Worm (Caenorhabditis elegans) whole organism, L1 larva: ENCODE data around the gene nlp-31.
A peak's percentile ranks its signal among the peaks of the same experiment; 100 is the strongest.

ENCODE experiments used
- C16A3.4 ChIP-seq: fragments of 150-350 bp; optimal IDR thresholded peaks from 2 replicates; lab custom pipeline; 2014; ENCODE audit warnings: missing biosample characterization, missing genetic modification characterization
- alr-1 ChIP-seq: fragments of 200-800 bp; sonication (Bioruptor generic); optimal IDR thresholded peaks from 2 replicates; lab custom pipeline; 2018; ENCODE audit warnings: borderline replicate concordance, mild to moderate bottlenecking, missing genetic modification characterization, missing compliant biosample characterization
- ama-1 ChIP-seq: fragments of 150-350 bp; optimal IDR thresholded peaks from 2 replicates; lab custom pipeline; 2014
- ceh-88 ChIP-seq: fragments of 200-800 bp; sonication (Bioruptor generic); IDR thresholded peaks from 2 replicates; pipeline ENCODE4 v1.3.6; 2022; ENCODE audit warnings: missing genetic modification characterization, missing compliant biosample characterization
- ces-1 ChIP-seq: fragments of 150-350 bp; optimal IDR thresholded peaks from 2 replicates; lab custom pipeline; 2014; ENCODE audit warnings: missing biosample characterization, missing genetic modification reagents, missing genetic modification characterization
- dpl-1 ChIP-seq, 3 experiments: fragments of 150-350 bp in 2 of 3; sonication (generic microtip) in 1 of 3; optimal IDR thresholded peaks; 2 replicates each; lab custom pipeline; 2014 to 2017; ENCODE audit warnings: missing biosample characterization in 3 of 3, missing genetic modification characterization in 3 of 3, missing genetic modification reagents in 3 of 3
- efl-1 ChIP-seq, 4 experiments: fragments of 150-350 bp; optimal IDR thresholded peaks in 3 of 4; peaks in 1 of 4; 1 replicate in 1 of 4; 2 replicates in 3 of 4; lab custom pipeline; 2014; ENCODE audit warnings: missing biosample characterization in 2 of 4, missing genetic modification characterization in 2 of 4, missing genetic modification reagents in 2 of 4
- egl-13 ChIP-seq: sonication (generic microtip); optimal IDR thresholded peaks from 2 replicates; lab custom pipeline; 2016; ENCODE audit warnings: missing genotype, missing genetic modification reagents, missing genetic modification characterization, missing compliant biosample characterization
- fkh-10 ChIP-seq: sonication (generic microtip); optimal IDR thresholded peaks from 2 replicates; lab custom pipeline; 2017; ENCODE audit warnings: missing biosample characterization, missing genetic modification reagents, missing genetic modification characterization
- fkh-8 ChIP-seq: sonication (generic microtip); optimal IDR thresholded peaks from 2 replicates; lab custom pipeline; 2016; ENCODE audit warnings: mild to moderate bottlenecking, missing genetic modification characterization, missing compliant biosample characterization
- fos-1 ChIP-seq: fragments of 150-350 bp; optimal IDR thresholded peaks from 2 replicates; lab custom pipeline; 2014; ENCODE audit warnings: missing biosample characterization, missing genetic modification characterization
- isw-1 ChIP-seq: fragments of 200-800 bp; sonication (Bioruptor generic); IDR thresholded peaks from 2 replicates; pipeline ENCODE4 v1.3.6; 2022; ENCODE audit warnings: missing genetic modification characterization, missing compliant biosample characterization
- lin-14 ChIP-seq: fragments of 200-800 bp; sonication (Bioruptor generic); optimal IDR thresholded peaks from 2 replicates; lab custom pipeline; 2018; ENCODE audit warnings: mild to moderate bottlenecking, missing genetic modification characterization, moderate library complexity, missing compliant biosample characterization
- lin-15B ChIP-seq: fragments of 150-350 bp; sonication (generic microtip); optimal IDR thresholded peaks from 3 replicates; lab custom pipeline; 2014; ENCODE audit warnings: missing biosample characterization, missing genetic modification characterization
- lin-35 ChIP-seq, 2 experiments: fragments of 150-350 bp; optimal IDR thresholded peaks; 2 replicates each; lab custom pipeline; 2014; ENCODE audit warnings: missing biosample characterization in 2 of 2, missing genetic modification characterization in 2 of 2, missing genetic modification reagents in 2 of 2
- lin-39 ChIP-seq: fragments of 150-350 bp; optimal IDR thresholded peaks from 2 replicates; lab custom pipeline; 2014; ENCODE audit warnings: missing biosample characterization, missing genetic modification reagents, missing genetic modification characterization
- mab-9 ChIP-seq: fragments of 200-800 bp; sonication (Bioruptor generic); IDR thresholded peaks from 2 replicates; pipeline ENCODE4 v1.3.6; 2022; ENCODE audit warnings: missing genetic modification reagents, missing genetic modification characterization, missing compliant biosample characterization
- mef-2 ChIP-seq: fragments of 150-350 bp; optimal IDR thresholded peaks from 2 replicates; lab custom pipeline; 2014; ENCODE audit warnings: missing biosample characterization, missing genetic modification characterization
- mep-1 ChIP-seq: fragments of 150-350 bp; optimal IDR thresholded peaks from 2 replicates; lab custom pipeline; 2014; ENCODE audit warnings: missing biosample characterization, missing genetic modification characterization
- nhr-20 ChIP-seq: sonication (generic microtip); optimal IDR thresholded peaks from 2 replicates; lab custom pipeline; 2016; ENCODE audit warnings: mild to moderate bottlenecking, missing genetic modification characterization, missing compliant biosample characterization
- nhr-47 ChIP-seq: sonication (generic microtip); optimal IDR thresholded peaks from 2 replicates; lab custom pipeline; 2016; ENCODE audit warnings: mild to moderate bottlenecking, missing genetic modification characterization, moderate library complexity, missing compliant biosample characterization
- nhr-84 ChIP-seq: sonication (generic microtip); optimal IDR thresholded peaks from 2 replicates; lab custom pipeline; 2017; ENCODE audit warnings: missing biosample characterization, missing genetic modification characterization
- pqm-1 ChIP-seq: sonication (generic microtip); optimal IDR thresholded peaks from 3 replicates; lab custom pipeline; 2017; ENCODE audit warnings: missing biosample characterization, missing genetic modification characterization
- snpc-4 ChIP-seq: fragments of 150-350 bp; optimal IDR thresholded peaks from 2 replicates; lab custom pipeline; 2014; ENCODE audit warnings: missing biosample characterization, missing genetic modification characterization
- sox-4 ChIP-seq: sonication (generic microtip); optimal IDR thresholded peaks from 2 replicates; lab custom pipeline; 2016; ENCODE audit warnings: missing genetic modification characterization, missing compliant biosample characterization
- sptf-1 ChIP-seq: fragments of 150-350 bp; optimal IDR thresholded peaks from 2 replicates; lab custom pipeline; 2014; ENCODE audit warnings: missing biosample characterization, missing genetic modification characterization
- swsn-7 ChIP-seq: sonication (generic microtip); optimal IDR thresholded peaks from 2 replicates; lab custom pipeline; 2016; ENCODE audit warnings: missing genetic modification characterization, missing compliant biosample characterization
- tbx-2 ChIP-seq: sonication (generic microtip); optimal IDR thresholded peaks from 2 replicates; lab custom pipeline; 2016; ENCODE audit warnings: missing genetic modification characterization, missing compliant biosample characterization
- tlp-1 ChIP-seq: fragments of 150-350 bp; optimal IDR thresholded peaks from 2 replicates; lab custom pipeline; 2014; ENCODE audit warnings: missing biosample characterization, missing genetic modification characterization
- unc-130 ChIP-seq: fragments of 150-350 bp; optimal IDR thresholded peaks from 2 replicates; lab custom pipeline; 2017; ENCODE audit warnings: missing biosample characterization, missing genetic modification characterization, inconsistent platforms
- unc-30 ChIP-seq: sonication (generic microtip); optimal IDR thresholded peaks from 2 replicates; lab custom pipeline; 2017; ENCODE audit warnings: missing biosample characterization, missing genetic modification characterization
- unc-62 ChIP-seq: fragments of 150-350 bp; optimal IDR thresholded peaks from 2 replicates; lab custom pipeline; 2014; ENCODE audit warnings: missing biosample characterization, missing genetic modification reagents, missing genetic modification characterization
- unc-98 ChIP-seq: fragments of 200-800 bp; sonication (Bioruptor generic); IDR thresholded peaks from 2 replicates; pipeline ENCODE4 v1.3.6; 2022; ENCODE audit warnings: missing genetic modification characterization, missing compliant biosample characterization
- xbp-1 ChIP-seq: sonication (generic microtip); optimal IDR thresholded peaks from 2 replicates; lab custom pipeline; 2016; ENCODE audit warnings: missing genetic modification characterization, missing compliant biosample characterization
- zip-4 ChIP-seq: fragments of 200-800 bp; sonication (Bioruptor generic); optimal IDR thresholded peaks from 2 replicates; lab custom pipeline; 2018; ENCODE audit warnings: mild to moderate bottlenecking, missing genetic modification characterization, moderate library complexity, missing compliant biosample characterization
- ztf-11 ChIP-seq, 2 experiments: sonication (generic microtip); optimal IDR thresholded peaks; 2 replicates each; lab custom pipeline; 2016 to 2017; ENCODE audit warnings: missing genetic modification characterization in 2 of 2, missing biosample characterization in 1 of 2, missing compliant biosample characterization in 1 of 2
- ztf-4 ChIP-seq: fragments of 150-350 bp; optimal IDR thresholded peaks from 2 replicates; lab custom pipeline; 2014; ENCODE audit warnings: missing biosample characterization, missing genetic modification characterization

The nlp-31 gene

DNA sequence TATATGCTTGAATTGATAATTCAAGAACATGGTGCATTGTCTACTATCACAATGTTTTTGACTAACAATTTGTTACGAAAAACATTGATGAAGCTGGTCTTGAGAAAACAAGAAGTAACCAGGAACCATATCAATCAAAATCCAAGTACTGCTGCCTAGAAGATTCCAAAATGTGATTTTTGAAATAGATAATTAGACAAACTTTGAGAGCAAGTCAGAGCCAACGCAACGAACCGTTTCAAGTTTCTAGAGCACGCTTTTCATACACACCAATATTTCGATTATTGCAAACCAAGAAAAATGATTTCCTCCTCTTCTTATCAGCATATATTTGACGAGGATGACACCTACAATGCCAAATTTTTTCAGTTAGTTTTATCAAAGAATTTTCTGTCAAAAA, 36.9 kb downstream of the nlp-31 start, which contains the start of gene srw-89:
srw-89 (plus strand) TSS at position 301 of the 400 bp plus-strand sequence.
- TF ChIP-seq unc-30: no peak
- no peak for TF ChIP-seq nhr-84 (tag; lab: Kevin White, UChicago)
- no peak for TF ChIP-seq dpl-1 (GFP tag; optimal IDR thresholded peaks at IDR 0.05; lab: Kevin White, UChicago)
- TF ChIP-seq ama-1 (lab: Kevin White, UChicago): no peak
- no peak for TF ChIP-seq sptf-1 (tag; lab: Kevin White, UChicago)
- no peak for TF ChIP-seq unc-98 (GFP tag; lab: Robert Waterston, UW)
- TF ChIP-seq lin-14: no peak
- no peak for TF ChIP-seq mab-9 (GFP tag; lab: Robert Waterston, UW)
- no peak for TF ChIP-seq pqm-1 (tag; lab: Kevin White, UChicago)
- TF ChIP-seq lin-39: no peak
- no peak for TF ChIP-seq nhr-47
- TF ChIP-seq snpc-4: no peak
- TF ChIP-seq zip-4 (GFP tag; lab: Kevin White, UChicago): no peak
- no peak for TF ChIP-seq unc-62 (GFP tag; lab: Kevin White, UChicago)
- no peak for TF ChIP-seq swsn-7 (tag; lab: Kevin White, UChicago)
- no peak for TF ChIP-seq ces-1
- no peak for TF ChIP-seq ztf-11 (tag; optimal IDR thresholded peaks at IDR 0.05; lab: Kevin White, UChicago)

ce11 chrV:4018591-4018990, 38.7 kb downstream of the nlp-31 start:
- TF ChIP-seq unc-130 (tag; lab: Kevin White, UChicago): no peak
- TF ChIP-seq efl-1 (optimal IDR thresholded peaks at IDR 0.05; lab: Kevin White, UChicago): no peak
- TF ChIP-seq efl-1 (GFP tag; optimal IDR thresholded peaks at IDR 0.05 in 1 of 2; lab: Kevin White, UChicago): peak in 1 of 2 experiments; percentile 62

DNA sequence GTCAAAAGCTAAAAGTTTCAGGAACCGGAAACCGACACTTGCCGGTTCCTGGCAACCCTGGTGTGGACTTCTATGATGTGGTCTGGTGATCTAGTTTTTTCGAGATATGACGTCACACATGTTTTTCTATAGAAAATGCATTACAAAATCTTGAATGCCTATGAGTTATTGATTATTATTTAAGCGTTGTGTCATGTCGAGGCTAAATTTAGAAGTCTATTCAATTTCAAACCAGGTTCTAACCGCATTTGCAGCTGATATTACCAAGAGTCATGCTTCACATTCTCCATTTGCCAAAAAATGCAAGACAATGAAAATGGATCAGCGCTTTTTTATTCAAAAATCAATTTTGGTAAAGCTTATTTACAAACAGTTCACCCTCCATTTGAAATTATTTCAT, 39.3 kb downstream of the nlp-31 start, which contains the start of gene K09D9.3:
K09D9.3 (plus strand) TSS at position 301 of the 400 bp plus-strand sequence.
- no peak for TF ChIP-seq lin-14
- TF ChIP-seq nhr-20 (tag; lab: Kevin White, UChicago): no peak
- no peak for TF ChIP-seq sox-4 (tag; lab: Kevin White, UChicago)
- TF ChIP-seq C16A3.4: no peak
- TF ChIP-seq ztf-4 (tag; lab: Kevin White, UChicago): no peak
- no peak for TF ChIP-seq xbp-1
- TF ChIP-seq mep-1 (tag; lab: Kevin White, UChicago): no peak
- no peak for TF ChIP-seq fkh-10 (GFP tag; lab: Kevin White, UChicago)
- TF ChIP-seq ceh-88 (GFP tag; lab: Robert Waterston, UW): no peak
- no peak for TF ChIP-seq ces-1
- no peak for TF ChIP-seq mef-2
- TF ChIP-seq unc-30: no peak
- TF ChIP-seq fos-1: no peak
- TF ChIP-seq unc-62 (GFP tag; lab: Kevin White, UChicago): no peak
- TF ChIP-seq lin-15B: no peak
- no peak for TF ChIP-seq alr-1 (tag; lab: Kevin White, UChicago)
- no peak for TF ChIP-seq tlp-1 (tag; lab: Kevin White, UChicago)
- no peak for TF ChIP-seq egl-13 (tag; lab: Kevin White, UChicago)
- TF ChIP-seq efl-1 (optimal IDR thresholded peaks at IDR 0.05; lab: Kevin White, UChicago): no peak
- no peak for TF ChIP-seq efl-1 (GFP tag; optimal IDR thresholded peaks at IDR 0.05 in 1 of 2; lab: Kevin White, UChicago)

- TF ChIP-seq isw-1 (GFP tag; lab: Robert Waterston, UW) (no peak), unc-62 (GFP tag; lab: Kevin White, UChicago) (no peak), lin-35 (GFP tag; optimal IDR thresholded peaks at IDR 0.05; lab: Kevin White, UChicago) (no peak), fkh-8 (no peak), tbx-2 (tag; lab: Kevin White, UChicago) (no peak)
- TF ChIP-seq, all 84 proteins: peak for 0
Measured at ce11 chrV:4021776-4022175, 41.9 kb downstream of the nlp-31 start, which contains the start of gene K09D9.14. Gene K09D9.14 (minus strand): TSS chrV:4021876.
